Worm (Caenorhabditis elegans) whole organism, L4 larva: Measurements from ENCODE around the gene B0001.4.
A peak's percentile ranks its signal among the peaks of the same experiment; 100 is the strongest.

ENCODE experiments used
- D1046.2 ChIP-seq: fragments of 200-800 bp; sonication (Bioruptor generic); IDR thresholded peaks from 2 replicates; pipeline ENCODE4 v1.3.6; 2022; ENCODE audit warnings: missing genetic modification characterization, missing compliant biosample characterization
- F49E8.2 ChIP-seq: sonication (generic microtip); optimal IDR thresholded peaks from 2 replicates; lab custom pipeline; 2016; ENCODE audit warnings: missing compliant biosample characterization, mild to moderate bottlenecking, missing genetic modification characterization, borderline replicate concordance
- T20F7.1 ChIP-seq: fragments of 200-800 bp; sonication (Bioruptor generic); optimal IDR thresholded peaks from 2 replicates; lab custom pipeline; 2018; ENCODE audit warnings: mild to moderate bottlenecking, missing genetic modification characterization, missing compliant biosample characterization
- Y75B8A.6 ChIP-seq: fragments of 200-800 bp; sonication (Bioruptor generic); IDR thresholded peaks from 2 replicates; pipeline ENCODE4 v1.3.6; 2022; ENCODE audit warnings: missing genetic modification reagents, missing genetic modification characterization, missing compliant biosample characterization
- ZK546.5 ChIP-seq, 2 experiments: sonication (generic microtip); optimal IDR thresholded peaks; 2 replicates each; lab custom pipeline; 2017; ENCODE audit warnings: missing biosample characterization in 2 of 2, missing genetic modification characterization in 2 of 2
- aha-1 ChIP-seq: fragments of 150-350 bp; peaks from one replicate; lab custom pipeline; 2014; ENCODE audit warnings: missing biosample characterization, missing genetic modification characterization
- attf-4 ChIP-seq: sonication (generic microtip); optimal IDR thresholded peaks from 3 replicates; lab custom pipeline; 2017; ENCODE audit warnings: missing biosample characterization, missing genetic modification characterization
- ceh-44 ChIP-seq: fragments of 200-800 bp; sonication (Bioruptor generic); IDR thresholded peaks from 2 replicates; pipeline ENCODE4 v1.3.6; 2022; ENCODE audit warnings: missing genetic modification reagents, missing genetic modification characterization, missing compliant biosample characterization
- ces-1 ChIP-seq: fragments of 150-350 bp; sonication (generic microtip); optimal IDR thresholded peaks from 4 replicates; lab custom pipeline; 2014; ENCODE audit warnings: missing biosample characterization, missing genetic modification reagents, missing genetic modification characterization
- dmd-9 ChIP-seq: fragments of 200-800 bp; sonication (Bioruptor generic); IDR thresholded peaks from 2 replicates; pipeline ENCODE4 v1.3.6; 2022; ENCODE audit warnings: missing genetic modification reagents, missing genetic modification characterization, missing compliant biosample characterization
- duxl-1 ChIP-seq: sonication (generic microtip); optimal IDR thresholded peaks from 2 replicates; lab custom pipeline; 2016; ENCODE audit warnings: mild to moderate bottlenecking, missing genetic modification characterization, moderate library complexity, missing compliant biosample characterization; ENCODE audit not compliant: poor library complexity
- egl-43 ChIP-seq: fragments of 200-800 bp; sonication (Bioruptor generic); IDR thresholded peaks from 2 replicates; pipeline ENCODE4 v1.3.6; 2022; ENCODE audit warnings: missing genetic modification reagents, missing genetic modification characterization, missing compliant biosample characterization
- fkh-10 ChIP-seq: fragments of 150-350 bp; optimal IDR thresholded peaks from 2 replicates; lab custom pipeline; 2014; ENCODE audit warnings: missing biosample characterization, missing genetic modification reagents, missing genetic modification characterization
- hlh-11 ChIP-seq: fragments of 200-800 bp; sonication (Bioruptor generic); optimal IDR thresholded peaks from 2 replicates; lab custom pipeline; 2018; ENCODE audit warnings: mild to moderate bottlenecking, missing genetic modification characterization, missing compliant biosample characterization
- hlh-30 ChIP-seq: sonication (generic microtip); optimal IDR thresholded peaks from 2 replicates; lab custom pipeline; 2017; ENCODE audit warnings: antibody characterized with exemption, mild to moderate bottlenecking, missing genetic modification characterization, missing compliant biosample characterization; ENCODE audit not compliant: insufficient read depth
- hmg-1.1 ChIP-seq: fragments of 200-800 bp; sonication (Bioruptor generic); IDR thresholded peaks from 2 replicates; pipeline ENCODE4 v1.3.6; 2022; ENCODE audit warnings: missing genetic modification reagents, missing genetic modification characterization, missing compliant biosample characterization
- lin-38 ChIP-seq: fragments of 200-800 bp; sonication (Bioruptor generic); IDR thresholded peaks from 2 replicates; pipeline ENCODE4 v1.3.6; 2022; ENCODE audit warnings: missing genetic modification reagents, missing genetic modification characterization, missing compliant biosample characterization
- lin-39 ChIP-seq: fragments of 150-350 bp; optimal IDR thresholded peaks from 2 replicates; lab custom pipeline; 2014; ENCODE audit warnings: missing biosample characterization, missing genetic modification reagents, missing genetic modification characterization
- lsy-2 ChIP-seq, 2 experiments: fragments of 150-350 bp in 1 of 2; sonication (generic microtip) in 1 of 2; optimal IDR thresholded peaks; 2 replicates each; lab custom pipeline; 2014 to 2017; ENCODE audit warnings: missing biosample characterization in 2 of 2, missing genetic modification characterization in 2 of 2
- mdl-1 ChIP-seq, 2 experiments: fragments of 150-350 bp in 1 of 2; sonication (generic microtip) in 1 of 2; optimal IDR thresholded peaks; 2 replicates each; lab custom pipeline; 2014 to 2017; ENCODE audit warnings: missing biosample characterization in 2 of 2, missing genetic modification characterization in 2 of 2
- mes-2 ChIP-seq: sonication (generic microtip); optimal IDR thresholded peaks from 2 replicates; lab custom pipeline; 2016; ENCODE audit warnings: missing genotype, mild to moderate bottlenecking, missing genetic modification characterization, missing compliant biosample characterization; ENCODE audit not compliant: poor library complexity, severe bottlenecking
- mxl-2 ChIP-seq: fragments of 200-800 bp; sonication (Bioruptor generic); conservative IDR thresholded peaks from 2 replicates; pipeline ENCODE4 v1.3.6; 2022; ENCODE audit warnings: missing genetic modification reagents, missing genetic modification characterization, missing compliant biosample characterization
- mxl-3 ChIP-seq: fragments of 200-800 bp; sonication (Bioruptor generic); optimal IDR thresholded peaks from 2 replicates; lab custom pipeline; 2018; ENCODE audit warnings: mild to moderate bottlenecking, missing genetic modification characterization, missing compliant biosample characterization
- nhr-102 ChIP-seq: sonication (generic microtip); optimal IDR thresholded peaks from 2 replicates; lab custom pipeline; 2016; ENCODE audit warnings: mild to moderate bottlenecking, missing genetic modification characterization, moderate library complexity, missing compliant biosample characterization
- nhr-11 ChIP-seq: fragments of 150-350 bp; optimal IDR thresholded peaks from 2 replicates; lab custom pipeline; 2014; ENCODE audit warnings: missing biosample characterization, missing genetic modification characterization
- nhr-25 ChIP-seq: sonication (generic microtip); optimal IDR thresholded peaks from 2 replicates; lab custom pipeline; 2017; ENCODE audit warnings: missing genetic modification characterization, mild to moderate bottlenecking, missing compliant biosample characterization, antibody characterized with exemption, moderate library complexity, borderline replicate concordance; ENCODE audit not compliant: insufficient read depth
- nhr-28 ChIP-seq: fragments of 150-350 bp; optimal IDR thresholded peaks from 2 replicates; lab custom pipeline; 2014; ENCODE audit warnings: missing biosample characterization, missing genetic modification characterization
- nhr-41 ChIP-seq: fragments of 200-800 bp; sonication (Bioruptor generic); IDR thresholded peaks from 2 replicates; pipeline ENCODE4 v1.3.6; 2022; ENCODE audit warnings: missing genetic modification reagents, missing genetic modification characterization, missing compliant biosample characterization
- nhr-48 ChIP-seq: sonication (generic microtip); optimal IDR thresholded peaks from 2 replicates; lab custom pipeline; 2016; ENCODE audit warnings: mild to moderate bottlenecking, missing genetic modification characterization, missing compliant biosample characterization
- nhr-6 ChIP-seq: fragments of 150-350 bp; optimal IDR thresholded peaks from 2 replicates; lab custom pipeline; 2014; ENCODE audit warnings: missing biosample characterization, missing genetic modification characterization
- nhr-76 ChIP-seq: fragments of 150-350 bp; optimal IDR thresholded peaks from 2 replicates; lab custom pipeline; 2014; ENCODE audit warnings: missing biosample characterization, missing genetic modification characterization
- pha-4 ChIP-seq, 2 experiments: fragments of 150-350 bp in 1 of 2; fragments of 200-800 bp in 1 of 2; sonication (Bioruptor generic) in 1 of 2; IDR thresholded peaks in 1 of 2; optimal IDR thresholded peaks in 1 of 2; 2 replicates each; pipeline versions ENCODE4 v1.3.6 to Lab custom; 2014 to 2022; ENCODE audit warnings: missing genetic modification characterization in 2 of 2, missing genetic modification reagents in 2 of 2, missing biosample characterization in 1 of 2, missing compliant biosample characterization in 1 of 2
- pqm-1 ChIP-seq: sonication (generic microtip); optimal IDR thresholded peaks from 2 replicates; lab custom pipeline; 2017; ENCODE audit warnings: missing biosample characterization, missing genetic modification characterization
- spr-1 ChIP-seq: sonication (generic microtip); optimal IDR thresholded peaks from 2 replicates; lab custom pipeline; 2016; ENCODE audit warnings: mild to moderate bottlenecking, missing genetic modification characterization, missing compliant biosample characterization
- zfp-3 ChIP-seq: fragments of 200-800 bp; sonication (Bioruptor generic); conservative IDR thresholded peaks from 2 replicates; pipeline ENCODE4 v1.3.6; 2022; ENCODE audit warnings: missing genetic modification reagents, missing genetic modification characterization, missing compliant biosample characterization

B0001.4 gene

ce11 chrIV:12165432-12166078 is 27.6 kb upstream of the B0001.4 start (continued):
- no peak for TF ChIP-seq nhr-6 (tag; lab: Kevin White, UChicago)
- TF ChIP-seq D1046.2 (GFP tag; lab: Robert Waterston, UW), result no peak
- TF ChIP-seq ZK546.5 (tag; optimal IDR thresholded peaks at IDR 0.05; lab: Kevin White, UChicago), result no peak
- peak; percentile 5 for TF ChIP-seq hlh-11 (tag; lab: Kevin White, UChicago)
- TF ChIP-seq pqm-1 (tag; lab: Kevin White, UChicago), result peak; percentile 13

ce11 chrIV:12162732-12163131 is 24.7 kb upstream of the B0001.4 start:
- no peak for TF ChIP-seq zfp-3
- TF ChIP-seq aha-1 (tag; lab: Kevin White, UChicago), result peak; percentile 94
- no peak for TF ChIP-seq mdl-1 (tag; optimal IDR thresholded peaks at IDR 0.05; lab: Kevin White, UChicago)

DNA sequence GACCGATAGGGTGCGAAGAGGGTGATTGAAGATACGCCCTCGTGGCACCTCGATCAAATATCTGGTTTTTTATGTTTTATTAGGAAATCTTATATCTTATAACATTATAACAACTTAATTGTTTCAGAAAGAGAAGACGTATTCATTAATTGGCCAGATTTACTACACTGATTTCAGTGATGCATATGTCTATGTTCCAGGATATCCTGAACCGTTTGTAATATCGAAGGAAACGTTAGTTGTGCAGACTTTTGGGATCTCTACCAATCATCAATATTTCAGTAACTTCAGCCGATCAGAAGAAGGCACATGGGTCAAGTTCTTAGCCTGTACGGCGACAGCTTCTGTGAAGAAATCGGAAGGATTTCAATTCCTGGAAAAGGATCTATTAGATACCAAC is 22.4 kb upstream of the B0001.4 start:
- TF ChIP-seq aha-1 (tag; lab: Kevin White, UChicago) (peak; percentile 96), hlh-30 (tag; lab: Kevin White, UChicago) (no peak)
- TF ChIP-seq, all 104 proteins: peak for 1

DNA sequence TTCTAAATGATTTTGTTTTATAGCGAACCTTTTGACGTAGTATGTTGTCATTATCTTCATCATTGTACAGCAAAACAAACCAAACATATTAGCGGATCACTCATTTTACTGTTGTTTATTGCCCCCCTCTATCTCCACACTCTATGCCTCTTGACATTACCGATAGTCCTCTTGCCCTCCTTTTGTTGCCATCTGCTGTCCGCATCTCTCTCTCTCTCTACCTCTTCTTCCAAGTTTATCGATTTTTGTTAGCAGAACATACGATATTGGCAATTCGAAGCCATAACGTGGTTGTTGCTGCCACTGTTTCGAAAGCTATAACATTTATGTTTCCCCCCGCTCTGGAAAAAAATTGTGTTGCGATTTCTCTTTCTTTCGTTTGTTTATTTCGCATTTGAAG is 19.9 kb upstream of the B0001.4 start:
- TF ChIP-seq nhr-48 (tag; lab: Kevin White, UChicago), result no peak
- 0 out of 2 replicates have a peak, but pooled peaks have one; percentile 29 for TF ChIP-seq hmg-1.1 (GFP tag; lab: Robert Waterston, UW)
- TF ChIP-seq mxl-3, result peak; percentile 25
- TF ChIP-seq mes-2 (tag; lab: Kevin White, UChicago), result peak; percentile 6
- peak; percentile 20 for TF ChIP-seq nhr-6 (tag; lab: Kevin White, UChicago)
- no peak for TF ChIP-seq spr-1
- TF ChIP-seq nhr-76 (tag; lab: Kevin White, UChicago), result no peak

DNA sequence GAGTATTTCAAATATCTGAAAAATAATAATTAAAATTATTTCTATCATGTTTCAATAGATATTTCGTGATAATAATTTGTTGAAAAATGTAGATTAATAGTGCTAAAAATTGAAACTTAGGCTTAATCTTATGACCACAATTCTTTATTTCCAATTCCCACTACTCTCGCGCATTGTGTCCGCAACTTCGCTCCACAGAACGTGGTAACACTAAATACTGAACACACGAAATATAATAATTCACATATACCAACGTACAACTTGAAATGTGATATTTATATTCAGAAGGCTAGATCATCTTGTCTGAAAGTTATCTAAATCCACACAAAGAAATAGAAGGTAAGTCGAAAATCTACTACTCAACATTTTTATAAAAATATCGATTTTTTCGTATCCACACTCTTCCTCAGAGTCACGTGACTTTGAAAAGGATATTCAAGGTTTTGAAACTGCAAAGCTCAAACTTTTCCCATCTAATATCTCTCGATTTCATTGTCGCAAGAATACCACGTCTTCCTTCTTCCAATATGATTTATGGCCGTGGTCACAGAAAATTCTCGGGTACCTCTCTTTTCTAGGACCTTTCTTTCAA is 18.7 kb upstream of the B0001.4 start, which contains the start of gene eri-12:
Gene eri-12 (plus strand): TSS at position 197 of the 592 bp plus-strand sequence.
- TF ChIP-seq mes-2 (tag; lab: Kevin White, UChicago), result peak; percentile 21
- peak; percentile 21 for TF ChIP-seq nhr-28
- TF ChIP-seq hmg-1.1 (GFP tag; lab: Robert Waterston, UW), result no peak
- TF ChIP-seq nhr-6 (tag; lab: Kevin White, UChicago), result no peak
- TF ChIP-seq lsy-2 (tag; optimal IDR thresholded peaks at IDR 0.05; lab: Kevin White, UChicago), result peak in 1 of 2 experiments; percentile 7
- peak; percentile 17; the same call in 1 of the 2 replicates for TF ChIP-seq lin-38 (GFP tag; lab: Robert Waterston, UW)
- peak; percentile 61 for TF ChIP-seq hlh-30 (tag; lab: Kevin White, UChicago)

- no peak for TF ChIP-seq egl-43
Measured at ce11 chrIV:12154195-12154677, 16.2 kb upstream of the B0001.4 start, which contains the start of gene B0001.7. Gene B0001.7, minus strand, starts transcription at chrIV:12154245.

ce11 chrIV:12150877-12151276 is 12.9 kb upstream of the B0001.4 start, which contains the start of gene B0001.2:
Gene B0001.2, minus strand, starts transcription at chrIV:12150977.
- TF ChIP-seq nhr-6 (tag; lab: Kevin White, UChicago) (no peak), nhr-41 (GFP tag; lab: Robert Waterston, UW) (no peak), dmd-9 (no peak), mxl-2 (no peak), fkh-10 (no peak), F49E8.2 (tag; lab: Kevin White, UChicago) (no peak), ceh-44 (no peak), nhr-102 (tag; lab: Kevin White, UChicago) (no peak), nhr-25 (no peak), Y75B8A.6 (GFP tag; lab: Robert Waterston, UW) (no peak), nhr-11 (tag; lab: Kevin White, UChicago) (no peak), T20F7.1 (GFP tag; lab: Kevin White, UChicago) (no peak), lin-39 (tag; lab: Kevin White, UChicago) (no peak), duxl-1 (tag; lab: Kevin White, UChicago) (no peak), ZK546.5 (tag; optimal IDR thresholded peaks at IDR 0.05; lab: Kevin White, UChicago) (no peak), pha-4 (GFP tag; IDR thresholded peaks at IDR 0.05; lab: Robert Waterston, UW) (no peak), pha-4 (tag; optimal IDR thresholded peaks at IDR 0.05; lab: Kevin White, UChicago) (no peak), ces-1 (GFP tag; lab: Kevin White, UChicago) (no peak), attf-4 (tag; lab: Kevin White, UChicago) (no peak)
